Fruit fly (Drosophila melanogaster) whole organism, pupa: Measurements from ENCODE around the gene Acp98AB.

Experiments
- CG12605 ChIP-seq: fragments of 200-800 bp; sonication (Bioruptor generic); IDR thresholded peaks from 2 replicates; pipeline ENCODE4 v1.3.6; 2022; ENCODE audit warnings: missing biosample characterization, missing genetic modification characterization
- CG14655 ChIP-seq: fragments of 200-800 bp; sonication (Bioruptor generic); optimal IDR thresholded peaks from 3 replicates; lab custom pipeline; 2017; ENCODE audit warnings: mild to moderate bottlenecking, missing biosample characterization, missing genetic modification reagents, missing genetic modification characterization
- CG17806 ChIP-seq: fragments of 200-800 bp; sonication (Bioruptor generic); optimal IDR thresholded peaks from 2 replicates; lab custom pipeline; 2018; ENCODE audit warnings: missing biosample characterization, mild to moderate bottlenecking, missing genetic modification characterization, moderate library complexity
- CG32121 ChIP-seq: fragments of 200-800 bp; sonication (Bioruptor generic); IDR thresholded peaks from 2 replicates; pipeline ENCODE4 v1.3.6; 2022; ENCODE audit warnings: missing biosample characterization, missing genetic modification characterization
- D1 ChIP-seq: fragments of 200-800 bp; sonication (Bioruptor generic); optimal IDR thresholded peaks from 2 replicates; lab custom pipeline; 2018; ENCODE audit warnings: missing biosample characterization, mild to moderate bottlenecking, missing genetic modification characterization, moderate library complexity
- EcR ChIP-seq: fragments of 200-800 bp; sonication (Bioruptor generic); optimal IDR thresholded peaks from 3 replicates; lab custom pipeline; 2019; ENCODE audit warnings: missing biosample characterization, missing genetic modification characterization, mild to moderate bottlenecking, moderate library complexity, missing genetic modification reagents
- fd96Ca ChIP-seq: fragments of 200-800 bp; sonication (Bioruptor generic); IDR thresholded peaks from 3 replicates; pipeline ENCODE4 v1.3.6; 2022; ENCODE audit warnings: missing biosample characterization, missing genetic modification characterization
- rn ChIP-seq: fragments of 200-800 bp; sonication (Bioruptor generic); IDR thresholded peaks from 2 replicates; pipeline ENCODE4 v1.3.6; 2022; ENCODE audit warnings: missing biosample characterization, missing genetic modification characterization

dm6 chr3R:27651710-27652109 lies 43.0 kb upstream of the Acp98AB start:
- TF ChIP-seq D1 (tag; lab: Kevin White, UChicago): no peak
- TF ChIP-seq rn (GFP tag; lab: Robert Waterston, UW): no peak
- no peak for TF ChIP-seq EcR (GFP tag; lab: Kevin White, UChicago)
- TF ChIP-seq fd96Ca (GFP tag; lab: Robert Waterston, UW): no peak
- no peak for TF ChIP-seq CG12605 (GFP tag; lab: Robert Waterston, UW)
- TF ChIP-seq CG32121 (GFP tag; lab: Robert Waterston, UW): no peak
- TF ChIP-seq CG14655: no peak
- no peak for TF ChIP-seq CG17806 (tag; lab: Kevin White, UChicago)
